Worm (Caenorhabditis elegans): ENCODE results near the gene T16G1.3.

The T16G1.3 gene

ce11 chrV:12952287-12952686 lies 8.2 kb upstream of the T16G1.3 start, which contains the start of gene pqn-68:
pqn-68 (plus strand) TSS chrV:12952636.
- TF ChIP-seq ceh-2 (tag; optimal IDR thresholded peaks at IDR 0.05) (peak; percentile 10), ceh-48 (tag; optimal IDR thresholded peaks at IDR 0.05) (no peak), madf-2 (tag; optimal IDR thresholded peaks at IDR 0.05) (no peak), K09A11.1 (tag; optimal IDR thresholded peaks at IDR 0.05; ENCODE audit: insufficient read depth) (no peak), pha-4 (tag; optimal IDR thresholded peaks at IDR 0.05) (no peak), ceh-6 (GFP tag; optimal IDR thresholded peaks at IDR 0.05) (no peak), zip-5 (tag; optimal IDR thresholded peaks at IDR 0.05) (no peak), K02D7.2 (tag; optimal IDR thresholded peaks at IDR 0.05) (no peak), lin-11 (tag; optimal IDR thresholded peaks at IDR 0.05) (no peak), syd-9 (tag; optimal IDR thresholded peaks at IDR 0.05) (no peak), ceh-14 (tag; optimal IDR thresholded peaks at IDR 0.05) (no peak), ceh-22 (tag; optimal IDR thresholded peaks at IDR 0.05) (no peak), pros-1 (tag; optimal IDR thresholded peaks at IDR 0.05) (no peak), pqm-1 (tag; optimal IDR thresholded peaks at IDR 0.05) (no peak), C08G9.2 (tag; optimal IDR thresholded peaks at IDR 0.05) (no peak), rnt-1 (tag; optimal IDR thresholded peaks at IDR 0.05) (no peak), ets-4 (tag; optimal IDR thresholded peaks at IDR 0.05) (peak; percentile 1), mec-3 (tag; optimal IDR thresholded peaks at IDR 0.05; ENCODE audit: borderline replicate concordance) (no peak), ceh-31 (tag; optimal IDR thresholded peaks at IDR 0.05) (peak; percentile 4), ceh-30 (tag; optimal IDR thresholded peaks at IDR 0.05) (no peak), che-1 (tag; optimal IDR thresholded peaks at IDR 0.05) (no peak)

ce11 chrV:12950812-12951528 lies 6.8 kb upstream of the T16G1.3 start, which contains the start of the genes T16G1.9 and T16G1.18:
T16G1.9 (minus strand) TSS chrV:12950862.
T16G1.18 (plus strand) TSS chrV:12951304.
- TF ChIP-seq tbx-2 (tag; optimal IDR thresholded peaks at IDR 0.05) (peak; percentile 41), ceh-24 (tag; optimal IDR thresholded peaks at IDR 0.05) (no peak), ceh-31 (tag; optimal IDR thresholded peaks at IDR 0.05) (peak; percentile 23), fax-1 (tag; optimal IDR thresholded peaks at IDR 0.05) (no peak), unc-42 (tag; optimal IDR thresholded peaks at IDR 0.05) (peak; percentile 50), unc-55 (GFP tag; optimal IDR thresholded peaks at IDR 0.05) (peak; percentile 24), ceh-48 (tag; optimal IDR thresholded peaks at IDR 0.05) (peak; percentile 47), nfya-1 (tag; optimal IDR thresholded peaks at IDR 0.05) (peak; percentile 54)

- TF ChIP-seq fkh-6 (tag; optimal IDR thresholded peaks at IDR 0.05) (no peak), hlh-30 (tag; optimal IDR thresholded peaks at IDR 0.05; ENCODE audit: insufficient read depth) (no peak), ets-4 (tag; optimal IDR thresholded peaks at IDR 0.05) (no peak), pha-4 (tag; optimal IDR thresholded peaks at IDR 0.05) (no peak), ceh-19 (GFP tag; optimal IDR thresholded peaks at IDR 0.05) (no peak), ceh-30 (tag; optimal IDR thresholded peaks at IDR 0.05) (no peak), sox-2 (GFP tag; IDR thresholded peaks at IDR 0.05) (no peak), Y22D7AL.16 (tag; optimal IDR thresholded peaks at IDR 0.05) (no peak), eyg-1 (tag; optimal IDR thresholded peaks at IDR 0.05) (no peak), ceh-6 (GFP tag; optimal IDR thresholded peaks at IDR 0.05) (no peak), hlh-8 (tag; optimal IDR thresholded peaks at IDR 0.05) (no peak)
Observed at ce11 chrV:12949607-12950006, 5.5 kb upstream of the T16G1.3 start, which contains the start of gene T16G1.13. T16G1.13 (plus strand) TSS chrV:12949907.

ce11 chrV:12944775-12945174 lies 646 bp upstream of the T16G1.3 start, which contains the start of gene grl-2:
grl-2 (plus strand) TSS chrV:12945075.
- TF ChIP-seq hlh-8 (tag; optimal IDR thresholded peaks at IDR 0.05) (no peak), unc-55 (GFP tag; optimal IDR thresholded peaks at IDR 0.05) (no peak)

Data from whole organism, late embryonic.